Worm (Caenorhabditis elegans) whole organism, L3 larva: ENCODE results near the gene col-153.

ENCODE experiments used
- nhr-11 ChIP-seq: fragments of 150-350 bp; optimal IDR thresholded peaks from 2 replicates; lab custom pipeline; 2014; ENCODE audit warnings: missing biosample characterization, missing genetic modification characterization
- nhr-12 ChIP-seq: fragments of 150-350 bp; optimal IDR thresholded peaks from 2 replicates; lab custom pipeline; 2014; ENCODE audit warnings: missing biosample characterization, missing genetic modification characterization
- nhr-28 ChIP-seq: fragments of 150-350 bp; optimal IDR thresholded peaks from 2 replicates; lab custom pipeline; 2014; ENCODE audit warnings: missing biosample characterization, missing genetic modification characterization
- pqm-1 ChIP-seq: fragments of 150-350 bp; optimal IDR thresholded peaks from 2 replicates; lab custom pipeline; 2017; ENCODE audit warnings: missing biosample characterization, missing genetic modification characterization, inconsistent platforms
- tbx-2 ChIP-seq: sonication (generic microtip); optimal IDR thresholded peaks from 2 replicates; lab custom pipeline; 2016; ENCODE audit warnings: mild to moderate bottlenecking, missing genetic modification characterization, missing compliant biosample characterization
- unc-39 ChIP-seq: sonication (generic microtip); optimal IDR thresholded peaks from 4 replicates; lab custom pipeline; 2017; ENCODE audit warnings: missing biosample characterization, missing genetic modification characterization
- unc-62 ChIP-seq: fragments of 150-350 bp; sonication (generic microtip); optimal IDR thresholded peaks from 4 replicates; lab custom pipeline; 2014; ENCODE audit warnings: missing biosample characterization, missing genetic modification reagents, missing genetic modification characterization

DNA sequence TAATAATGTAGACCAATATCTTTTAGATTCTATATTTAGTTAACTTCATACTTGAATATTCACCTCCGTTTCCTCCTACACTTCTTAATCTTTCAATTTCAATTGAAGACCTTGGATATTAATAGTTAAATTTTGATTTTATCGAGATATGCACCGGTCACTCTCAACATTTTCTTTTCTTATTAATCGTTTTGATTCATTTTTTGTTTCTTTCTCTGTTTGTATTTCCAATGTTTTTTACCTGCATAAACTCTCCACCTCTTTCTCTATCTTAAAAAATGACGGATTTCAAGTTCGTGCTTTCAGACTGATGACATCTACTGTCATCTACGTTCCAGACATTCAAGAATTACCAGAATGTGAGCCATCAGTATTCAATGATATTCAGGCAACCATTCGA lies 42.2 kb downstream of the col-153 start, which contains the start of gene frpr-9:
- TF ChIP-seq pqm-1 (tag; lab: Kevin White, UChicago) (no peak), nhr-12 (tag; lab: Kevin White, UChicago) (no peak), nhr-11 (tag; lab: Kevin White, UChicago) (no peak), unc-39 (tag; lab: Kevin White, UChicago) (no peak), unc-62 (GFP tag; lab: Kevin White, UChicago) (no peak), tbx-2 (tag; lab: Kevin White, UChicago) (no peak), nhr-28 (tag; lab: Kevin White, UChicago) (no peak)
